Worm (Caenorhabditis elegans): ENCODE data around the gene bpl-1.

DNA sequence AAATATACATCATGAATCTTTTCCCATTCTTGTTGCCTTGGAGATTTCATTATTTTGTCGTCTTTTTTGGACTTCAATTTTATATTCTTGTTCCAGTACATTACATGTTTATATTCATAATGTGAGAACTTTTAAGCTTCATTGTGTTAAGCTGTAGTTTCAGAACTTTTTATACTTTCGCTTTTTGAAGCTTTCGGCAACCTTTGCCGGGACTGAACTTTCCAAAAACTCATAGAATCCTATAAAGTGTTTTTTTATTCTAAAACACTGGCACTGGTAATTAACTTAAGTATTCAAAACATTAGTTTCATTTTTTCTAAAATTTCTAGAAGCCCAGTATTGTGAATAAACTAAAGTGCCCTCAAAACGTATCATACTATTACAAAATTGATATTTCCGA is 49.0 kb downstream of the bpl-1 start, which contains the start of gene C32D5.4:
- TF ChIP-seq hlh-30 (tag; optimal IDR thresholded peaks at IDR 0.05; ENCODE audit: insufficient read depth) (no peak), eyg-1 (tag; optimal IDR thresholded peaks at IDR 0.05) (no peak), unc-55 (GFP tag; optimal IDR thresholded peaks at IDR 0.05) (no peak), ceh-18 (tag; optimal IDR thresholded peaks at IDR 0.05) (no peak), F13H6.1 (tag; optimal IDR thresholded peaks at IDR 0.05) (no peak), lin-11 (tag; optimal IDR thresholded peaks at IDR 0.05) (no peak), unc-86 (tag; optimal IDR thresholded peaks at IDR 0.05) (no peak), hlh-6 (tag; optimal IDR thresholded peaks at IDR 0.05) (no peak), nhr-11 (tag; optimal IDR thresholded peaks at IDR 0.05) (no peak), ama-1 (optimal IDR thresholded peaks at IDR 0.05) (no peak), T23F11.4 (GFP tag; optimal IDR thresholded peaks at IDR 0.05) (no peak), nhr-232 (tag; optimal IDR thresholded peaks at IDR 0.05) (no peak)
